Fruit fly (Drosophila melanogaster): Measurements from ENCODE around the gene kri.

The kri gene

DNA sequence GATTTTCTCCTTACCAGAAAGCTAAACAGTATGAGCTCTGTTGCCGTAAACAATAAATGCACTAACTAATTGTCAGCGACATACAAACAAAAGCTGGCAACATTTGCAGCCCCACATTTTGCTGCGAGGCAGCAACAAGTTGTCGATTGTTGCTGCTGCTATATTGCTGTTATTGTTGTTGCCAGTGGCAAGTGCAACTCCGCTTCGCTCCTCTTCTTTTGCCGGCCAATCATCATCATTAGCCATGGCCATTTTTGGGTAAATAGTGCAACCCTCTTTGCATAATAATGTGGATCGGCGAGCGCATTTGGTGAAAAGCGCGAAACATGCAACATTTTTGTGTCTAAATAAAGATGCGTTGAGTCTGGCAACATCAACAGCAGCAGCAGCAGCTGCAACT lies 19.9 kb downstream of the kri start:
- TF ChIP-seq Dll (optimal IDR thresholded peaks at IDR 0.05) (no peak), CG8478 (optimal IDR thresholded peaks at IDR 0.05) (no peak), usp (GFP tag; optimal IDR thresholded peaks at IDR 0.05) (no peak), psq (optimal IDR thresholded peaks at IDR 0.05) (no peak), EcR (GFP tag; optimal IDR thresholded peaks at IDR 0.05) (no peak), pan (optimal IDR thresholded peaks at IDR 0.05) (no peak)

DNA sequence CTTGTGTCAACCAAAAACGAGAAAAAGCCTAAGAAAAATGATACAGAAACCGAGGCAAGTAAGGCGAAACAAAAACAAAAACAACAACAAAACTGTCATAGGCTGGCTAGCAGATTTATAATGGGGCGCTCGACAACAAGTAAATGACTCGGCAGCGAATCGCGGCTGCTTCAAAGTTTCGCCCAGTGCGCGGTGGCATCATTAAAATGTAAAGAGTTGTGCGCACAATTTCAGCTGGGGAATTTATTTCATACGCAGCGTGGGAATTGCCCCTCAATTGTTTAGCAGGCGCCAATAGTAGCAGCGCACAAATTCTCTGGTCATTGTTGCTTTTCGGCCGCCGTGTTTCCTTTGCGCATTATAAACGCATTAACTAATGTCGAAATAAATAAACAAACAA lies 21.1 kb downstream of the kri start:
- TF ChIP-seq EcR (GFP tag; optimal IDR thresholded peaks at IDR 0.05), result no peak
- no peak for TF ChIP-seq CG8478 (optimal IDR thresholded peaks at IDR 0.05)
- no peak for TF ChIP-seq Dll (optimal IDR thresholded peaks at IDR 0.05)
- no peak for TF ChIP-seq psq (optimal IDR thresholded peaks at IDR 0.05)
- TF ChIP-seq usp (GFP tag; optimal IDR thresholded peaks at IDR 0.05), result no peak
- TF ChIP-seq pan (optimal IDR thresholded peaks at IDR 0.05), result no peak

DNA sequence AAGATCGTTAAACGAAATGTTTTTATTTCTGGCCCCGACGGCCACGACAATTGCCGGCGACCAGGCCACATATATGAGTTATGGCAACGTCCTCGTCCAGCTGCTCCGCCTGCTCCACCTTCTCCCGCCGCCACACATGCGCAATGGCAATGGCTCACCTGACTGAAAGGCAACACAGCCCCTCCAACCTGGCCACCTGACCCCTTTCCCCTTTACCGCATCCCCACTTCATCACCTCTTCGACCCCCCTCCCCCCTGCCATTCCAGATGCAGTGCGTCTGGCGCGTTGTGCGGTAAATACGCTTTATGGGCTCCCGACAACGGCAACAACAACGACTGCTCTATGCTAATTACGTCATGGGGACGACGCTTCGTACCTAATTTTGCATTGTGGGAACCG lies 23.0 kb downstream of the kri start:
- TF ChIP-seq Dll (optimal IDR thresholded peaks at IDR 0.05) (no peak), pan (optimal IDR thresholded peaks at IDR 0.05) (no peak), CG8478 (optimal IDR thresholded peaks at IDR 0.05) (no peak), psq (optimal IDR thresholded peaks at IDR 0.05) (no peak), usp (GFP tag; optimal IDR thresholded peaks at IDR 0.05) (no peak), EcR (GFP tag; optimal IDR thresholded peaks at IDR 0.05) (no peak)

DNA sequence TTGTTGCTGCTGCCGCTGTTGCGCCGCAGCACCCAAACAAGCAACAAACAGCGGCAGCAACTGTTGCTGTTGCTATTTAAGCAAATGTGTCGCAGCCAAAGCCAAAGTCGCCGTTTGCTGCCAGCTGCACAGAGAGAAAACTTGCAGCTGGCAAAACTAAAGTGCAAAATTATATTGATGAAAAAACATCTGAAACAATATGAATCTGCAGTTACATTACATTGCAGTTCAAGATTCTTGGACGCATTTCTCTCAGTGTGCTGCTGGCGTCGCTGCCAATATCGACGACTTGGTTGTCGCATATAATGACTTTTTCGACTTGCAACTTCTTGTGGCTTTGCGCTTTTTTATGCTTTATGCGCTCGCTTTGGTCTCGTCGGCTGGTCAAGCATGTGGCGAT lies 23.5 kb downstream of the kri start:
- TF ChIP-seq usp (GFP tag; optimal IDR thresholded peaks at IDR 0.05) (no peak), Dll (optimal IDR thresholded peaks at IDR 0.05) (no peak), pan (optimal IDR thresholded peaks at IDR 0.05) (no peak), EcR (GFP tag; optimal IDR thresholded peaks at IDR 0.05) (no peak), CG8478 (optimal IDR thresholded peaks at IDR 0.05) (no peak), psq (optimal IDR thresholded peaks at IDR 0.05) (no peak)

DNA sequence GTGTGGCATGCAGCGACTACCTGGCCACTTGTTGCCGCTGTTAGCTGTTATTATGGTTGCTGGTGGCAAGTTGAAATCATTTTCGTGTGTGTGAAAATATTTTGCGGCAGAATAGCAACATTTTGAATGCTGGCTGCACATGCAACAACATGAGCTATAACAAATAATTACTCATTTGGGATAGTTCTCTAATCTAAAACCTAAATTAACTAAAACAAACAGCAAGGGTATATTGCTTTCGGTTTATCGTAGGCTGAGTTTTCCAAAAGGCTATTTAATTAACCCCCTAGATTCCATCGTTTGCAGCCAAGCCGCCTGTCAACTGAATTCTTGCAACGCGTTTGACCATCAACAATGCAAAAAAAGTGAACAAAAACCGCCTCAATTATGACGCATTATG lies 24.0 kb downstream of the kri start:
- TF ChIP-seq EcR (GFP tag; optimal IDR thresholded peaks at IDR 0.05), result no peak
- no peak for TF ChIP-seq psq (optimal IDR thresholded peaks at IDR 0.05)
- TF ChIP-seq CG8478 (optimal IDR thresholded peaks at IDR 0.05), result no peak
- TF ChIP-seq usp (GFP tag; optimal IDR thresholded peaks at IDR 0.05), result no peak
- no peak for TF ChIP-seq Dll (optimal IDR thresholded peaks at IDR 0.05)
- no peak for TF ChIP-seq pan (optimal IDR thresholded peaks at IDR 0.05)

DNA sequence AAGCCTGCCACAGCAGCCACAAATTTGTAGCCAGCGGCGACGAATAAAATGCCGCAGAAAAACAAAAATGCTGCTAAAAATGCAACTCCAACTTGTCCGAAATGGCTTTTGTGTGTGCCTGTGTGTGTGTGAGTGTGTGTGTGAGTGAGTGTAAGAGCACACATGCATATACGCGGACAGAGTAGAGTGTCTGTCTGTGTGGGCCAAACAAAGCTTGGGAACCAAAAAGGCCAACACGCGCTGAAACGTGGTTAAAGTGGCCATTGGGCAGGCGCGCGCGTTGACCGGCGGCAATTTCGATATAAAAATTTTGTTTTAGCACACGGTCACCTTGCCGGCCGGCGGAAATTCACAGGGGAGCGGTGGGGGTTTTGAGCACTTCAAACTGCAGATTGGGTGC lies 24.7 kb downstream of the kri start:
- TF ChIP-seq CG8478 (optimal IDR thresholded peaks at IDR 0.05) (no peak), psq (optimal IDR thresholded peaks at IDR 0.05) (no peak), usp (GFP tag; optimal IDR thresholded peaks at IDR 0.05) (no peak), pan (optimal IDR thresholded peaks at IDR 0.05) (no peak), EcR (GFP tag; optimal IDR thresholded peaks at IDR 0.05) (no peak), Dll (optimal IDR thresholded peaks at IDR 0.05) (no peak)

DNA sequence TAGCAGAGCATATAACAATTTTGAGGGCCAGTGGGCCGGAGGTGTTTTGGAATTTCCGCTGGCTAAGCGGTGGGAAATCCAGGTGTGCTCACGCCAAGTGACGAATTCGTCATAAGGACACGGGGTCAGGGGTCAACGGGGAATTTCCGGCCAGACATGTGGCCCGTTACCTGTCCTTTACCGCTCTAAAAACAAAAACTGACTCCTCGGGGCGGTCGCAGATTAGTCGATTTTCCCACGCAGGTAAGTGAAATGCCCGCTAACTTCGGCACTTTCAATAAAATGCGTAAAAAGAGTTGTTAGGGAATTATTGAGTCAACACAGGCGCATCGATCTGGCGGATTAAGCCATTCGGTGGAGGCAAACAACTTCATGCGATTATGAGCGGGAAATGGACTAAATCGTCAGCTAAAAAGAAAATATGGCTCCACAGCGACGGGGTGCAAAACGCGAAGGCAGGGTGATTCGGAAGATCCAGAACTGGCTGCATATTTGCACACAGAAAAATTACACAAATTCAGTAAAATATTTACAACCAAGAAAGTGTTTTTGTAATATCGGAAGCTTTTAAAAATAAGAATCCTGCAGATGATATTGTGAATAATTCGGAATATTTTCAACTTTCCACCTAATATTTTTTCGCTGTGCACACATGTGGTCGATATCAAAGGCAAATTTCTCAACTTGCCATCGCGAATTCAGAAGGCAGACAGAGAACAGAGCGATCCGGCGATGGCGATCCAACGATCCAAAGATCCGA lies 25.3 kb downstream of the kri start:
- TF ChIP-seq psq (optimal IDR thresholded peaks at IDR 0.05), result no peak
- TF ChIP-seq EcR (GFP tag; optimal IDR thresholded peaks at IDR 0.05), result no peak
- no peak for TF ChIP-seq pan (optimal IDR thresholded peaks at IDR 0.05)
- TF ChIP-seq Dll (optimal IDR thresholded peaks at IDR 0.05), result no peak

DNA sequence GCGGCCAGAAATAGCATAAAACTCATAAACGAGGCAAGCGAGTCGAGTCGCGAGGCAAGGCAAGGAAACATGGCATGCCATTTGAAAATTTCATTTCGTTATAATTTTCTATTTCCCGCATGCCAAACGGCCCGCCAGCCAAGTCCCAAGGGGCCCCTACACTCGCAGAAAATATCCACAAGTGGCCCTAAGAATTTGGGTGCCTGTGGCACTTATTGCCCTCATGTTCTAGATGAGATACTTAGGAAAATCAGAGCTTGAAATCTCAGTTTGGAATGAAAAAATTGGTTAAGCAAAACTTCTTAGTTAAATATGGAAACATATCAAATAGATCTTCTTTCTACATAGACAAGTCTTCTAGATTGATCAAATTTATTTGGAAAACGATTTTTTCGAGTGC lies 27.5 kb downstream of the kri start:
- TF ChIP-seq pan (optimal IDR thresholded peaks at IDR 0.05) (no peak), CG8478 (optimal IDR thresholded peaks at IDR 0.05) (no peak), usp (GFP tag; optimal IDR thresholded peaks at IDR 0.05) (no peak), psq (optimal IDR thresholded peaks at IDR 0.05) (no peak), Dll (optimal IDR thresholded peaks at IDR 0.05) (no peak), EcR (GFP tag; optimal IDR thresholded peaks at IDR 0.05) (no peak)

DNA sequence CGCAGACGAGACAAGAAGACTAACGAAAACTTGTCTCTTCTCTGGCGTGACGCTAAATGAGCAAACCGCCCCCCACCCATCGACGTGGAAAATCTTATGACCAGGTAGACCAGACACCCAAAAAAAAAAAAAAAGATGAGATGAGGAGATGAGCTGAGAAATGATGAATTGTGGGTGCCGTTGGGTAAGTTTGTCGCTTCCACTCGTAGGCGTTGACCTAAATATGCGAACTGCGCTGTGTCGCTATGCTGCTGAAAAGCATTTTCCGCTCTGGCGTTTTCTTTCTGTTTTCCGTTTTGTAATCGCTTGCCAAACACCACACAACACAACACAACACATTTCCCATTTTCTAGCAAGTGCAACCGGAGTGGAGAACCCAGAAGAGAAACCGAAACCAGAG lies 28.1 kb downstream of the kri start:
- TF ChIP-seq usp (GFP tag; optimal IDR thresholded peaks at IDR 0.05) (no peak), pan (optimal IDR thresholded peaks at IDR 0.05) (no peak), Dll (optimal IDR thresholded peaks at IDR 0.05) (no peak), EcR (GFP tag; optimal IDR thresholded peaks at IDR 0.05) (no peak), CG8478 (optimal IDR thresholded peaks at IDR 0.05) (no peak), psq (optimal IDR thresholded peaks at IDR 0.05) (no peak)

DNA sequence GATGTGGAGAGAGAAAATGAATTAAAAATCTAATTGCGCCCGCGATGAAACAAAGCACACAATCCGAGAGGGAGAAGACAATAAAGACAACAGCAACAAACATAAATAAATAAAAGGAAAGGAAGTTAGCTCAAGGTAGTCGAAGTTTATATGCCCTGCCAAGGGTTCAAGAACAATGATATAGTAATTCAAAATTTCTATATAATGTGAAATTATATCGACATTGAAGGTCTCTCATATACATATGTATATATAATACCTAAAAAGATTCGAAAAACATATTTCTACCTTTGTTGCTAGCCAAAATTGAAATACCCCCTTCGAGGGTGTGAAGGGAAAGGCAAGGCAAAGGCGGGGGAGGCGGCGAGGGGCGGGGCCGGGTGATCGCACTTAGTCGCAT lies 30.1 kb downstream of the kri start:
- no peak for TF ChIP-seq usp (GFP tag; optimal IDR thresholded peaks at IDR 0.05)
- no peak for TF ChIP-seq Dll (optimal IDR thresholded peaks at IDR 0.05)
- TF ChIP-seq pan (optimal IDR thresholded peaks at IDR 0.05), result no peak
- TF ChIP-seq EcR (GFP tag; optimal IDR thresholded peaks at IDR 0.05), result no peak
- TF ChIP-seq CG8478 (optimal IDR thresholded peaks at IDR 0.05), result no peak
- no peak for TF ChIP-seq psq (optimal IDR thresholded peaks at IDR 0.05)

DNA sequence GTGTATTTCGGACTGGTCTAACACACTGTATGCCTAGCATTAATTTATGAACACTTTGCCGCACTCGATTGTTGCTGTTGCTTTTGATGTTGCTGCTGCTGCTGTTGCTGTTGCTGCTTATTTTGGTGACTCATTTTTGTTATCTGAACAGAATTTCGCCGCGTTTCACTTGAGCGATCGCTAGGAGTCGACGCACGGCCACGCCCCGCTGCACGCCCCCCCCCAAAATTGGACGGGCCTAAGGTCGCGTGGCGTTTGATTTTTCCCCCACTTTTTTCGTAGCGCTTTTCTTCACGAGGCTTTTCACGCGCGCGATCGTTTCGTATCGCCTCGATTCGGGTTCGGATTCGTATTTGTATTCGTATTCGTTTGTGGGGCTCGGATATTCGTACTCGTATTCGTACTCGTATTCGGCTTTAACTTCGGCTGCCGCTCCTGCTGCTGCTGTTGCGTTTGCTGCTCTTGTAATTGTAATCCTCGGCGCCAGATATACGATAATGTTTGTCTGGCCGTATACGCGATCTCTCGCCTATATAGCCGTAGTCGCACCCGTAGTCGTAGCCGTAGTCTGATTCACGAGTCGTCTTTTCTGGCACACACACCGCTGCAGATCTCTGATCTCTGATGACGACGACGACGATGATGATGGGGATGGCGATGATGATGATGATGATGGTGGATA lies 33.3 kb downstream of the kri start:
- no peak for TF ChIP-seq pan (optimal IDR thresholded peaks at IDR 0.05)
- no peak for TF ChIP-seq Dll (optimal IDR thresholded peaks at IDR 0.05)
- TF ChIP-seq CG8478 (optimal IDR thresholded peaks at IDR 0.05), result no peak
- TF ChIP-seq psq (optimal IDR thresholded peaks at IDR 0.05), result no peak
- no peak for TF ChIP-seq EcR (GFP tag; optimal IDR thresholded peaks at IDR 0.05)
- no peak for TF ChIP-seq usp (GFP tag; optimal IDR thresholded peaks at IDR 0.05)

DNA sequence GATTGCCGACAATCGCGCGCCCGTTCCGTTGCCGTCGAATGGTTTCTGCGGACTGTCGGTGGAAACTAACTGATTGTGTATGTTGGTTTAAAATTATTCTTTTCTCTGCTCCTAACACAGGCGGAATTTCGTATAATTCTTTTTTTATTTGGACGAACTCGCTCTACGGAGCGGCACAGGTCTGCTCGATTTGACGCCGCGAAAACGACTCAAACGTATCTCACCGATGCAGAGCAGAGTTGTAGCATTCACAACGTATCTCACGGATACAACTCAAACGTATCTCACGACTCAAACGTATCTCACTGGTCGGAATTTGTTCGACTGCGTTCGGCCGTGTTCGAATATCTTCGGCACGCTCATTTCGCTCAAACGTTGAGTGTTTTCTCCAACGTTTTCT lies 34.7 kb downstream of the kri start, which contains the start of gene vn:
Gene vn, minus strand, starts transcription at position 199 of the 400 bp plus-strand sequence.
- TF ChIP-seq usp (GFP tag; optimal IDR thresholded peaks at IDR 0.05) (no peak), CG8478 (optimal IDR thresholded peaks at IDR 0.05) (no peak), EcR (GFP tag; optimal IDR thresholded peaks at IDR 0.05) (no peak), pan (optimal IDR thresholded peaks at IDR 0.05) (no peak), psq (optimal IDR thresholded peaks at IDR 0.05) (no peak)

All from whole organism.